Fruit fly (Drosophila melanogaster): Measurements from ENCODE around the gene CG31468.
A peak's percentile ranks its signal among the peaks of the same experiment; 100 is the strongest.

DNA sequence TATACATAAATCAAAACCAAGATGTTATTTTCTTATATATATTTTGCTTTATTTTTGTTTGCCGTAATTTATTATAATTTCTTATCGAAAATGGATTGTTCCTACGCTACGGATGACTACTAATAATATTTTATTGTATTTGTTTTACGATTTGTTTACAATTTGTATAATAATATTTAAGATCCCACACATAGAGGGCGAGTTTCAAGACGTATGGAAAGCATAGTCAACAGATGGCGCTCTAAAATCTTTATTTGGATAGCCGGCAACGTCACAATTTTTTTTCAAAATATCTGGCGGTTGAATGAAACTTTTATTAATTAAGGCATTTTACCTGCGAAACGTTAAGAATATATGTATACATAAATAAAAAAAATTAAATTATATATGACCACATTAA lies 21.8 kb upstream of the CG31468 start:
- TF ChIP-seq CTCF (optimal IDR thresholded peaks at IDR 0.05) = peak; percentile 54 to 90
- TF ChIP-seq CG8478 (optimal IDR thresholded peaks at IDR 0.05) = no peak
